Worm (Caenorhabditis elegans) whole organism, dauer: ENCODE data around the gene svop-1.

ENCODE experiments used
- unc-62 ChIP-seq: sonication (generic microtip); optimal IDR thresholded peaks from 2 replicates; lab custom pipeline; 2017; ENCODE audit warnings: missing biosample characterization, missing genetic modification reagents, missing genetic modification characterization

The svop-1 gene

ce11 chrIII:8885150-8885549 is at the start of gene svop-1:
svop-1 (minus strand) TSS chrIII:8885488.
- no peak for TF ChIP-seq unc-62 (GFP tag; lab: Kevin White, UChicago)

DNA sequence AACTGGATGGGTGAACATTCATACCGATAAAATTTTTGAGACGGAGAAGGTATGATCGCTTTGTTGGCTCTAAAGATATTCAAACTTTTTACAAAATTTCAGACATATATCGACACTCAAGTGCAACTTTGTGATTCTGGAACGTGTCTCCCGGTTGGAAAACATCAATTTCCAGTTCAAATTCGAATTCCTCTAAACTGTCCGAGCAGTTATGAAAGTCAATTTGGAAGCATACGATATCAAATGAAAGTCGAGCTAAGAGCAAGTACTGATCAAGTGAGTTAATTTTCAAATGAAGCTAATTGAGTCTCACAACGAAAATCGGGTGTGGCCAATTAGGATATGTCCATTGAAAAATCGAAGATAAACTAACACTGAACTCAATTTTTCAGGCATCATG is 49.1 kb upstream of the svop-1 start:
- no peak for TF ChIP-seq unc-62 (GFP tag; lab: Kevin White, UChicago)

ce11 chrIII:8933696-8934095 is 48.4 kb upstream of the svop-1 start:
- no peak for TF ChIP-seq unc-62 (GFP tag; lab: Kevin White, UChicago)

DNA sequence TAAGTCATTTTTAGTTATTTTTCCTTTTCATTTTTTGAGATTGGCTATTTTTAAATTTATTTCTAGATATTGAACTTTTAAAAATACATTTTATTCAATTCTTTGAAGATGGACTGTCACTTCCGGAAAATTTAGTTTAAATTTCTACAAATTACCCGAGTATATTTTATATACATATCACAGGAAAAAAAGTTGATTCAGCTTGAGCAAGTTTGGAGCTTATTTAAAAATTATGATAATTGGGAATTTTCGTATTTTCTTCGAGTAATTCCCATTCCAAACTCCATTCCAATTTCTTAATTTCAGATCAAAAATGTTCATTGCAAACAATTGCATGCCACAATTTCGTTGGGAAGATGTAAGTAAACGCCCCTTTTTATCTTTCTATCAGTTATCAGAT is 44.4 kb upstream of the svop-1 start, which contains the start of gene arrd-15:
arrd-15 (plus strand) TSS at position 301 of the 400 bp plus-strand sequence.
- TF ChIP-seq unc-62 (GFP tag; lab: Kevin White, UChicago) = no peak

DNA sequence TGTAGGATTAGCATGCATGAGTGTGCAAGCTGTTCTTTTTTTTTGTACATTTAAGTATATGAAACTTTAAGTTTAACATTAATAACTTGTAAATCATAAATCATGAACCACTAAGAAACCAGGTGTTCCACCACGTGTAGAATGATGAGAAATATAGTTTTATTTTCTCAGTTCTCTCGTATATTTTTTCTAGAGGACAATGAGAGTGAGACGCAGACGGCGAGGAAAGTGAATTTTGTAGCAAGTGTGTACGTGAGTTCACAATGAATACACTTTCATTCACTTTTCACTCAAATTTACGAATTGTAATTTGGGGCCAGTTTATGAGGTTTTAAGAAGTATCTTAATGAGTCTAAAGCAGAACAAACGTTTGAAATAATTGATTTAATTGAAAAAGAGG is 41.2 kb upstream of the svop-1 start:
- TF ChIP-seq unc-62 (GFP tag; lab: Kevin White, UChicago) = no peak

DNA sequence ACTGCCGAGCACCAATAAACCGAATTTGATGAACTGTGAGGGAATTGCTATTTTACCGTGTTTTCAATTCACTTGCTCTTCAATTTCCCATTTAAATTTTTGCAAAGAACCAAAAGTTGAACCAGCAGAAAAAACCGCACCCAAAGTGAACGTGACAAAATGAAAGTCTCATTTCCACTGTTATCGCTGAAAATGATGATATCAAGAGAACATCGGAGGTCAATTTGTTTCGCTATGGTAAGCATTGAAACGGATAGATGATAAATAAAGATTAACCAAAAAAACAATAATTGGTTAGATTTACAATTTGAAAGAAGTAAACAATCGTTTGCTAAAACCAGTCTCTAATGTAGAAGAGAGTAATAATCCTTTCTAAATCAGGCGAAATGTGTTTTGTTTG is 40.3 kb upstream of the svop-1 start:
- TF ChIP-seq unc-62 (GFP tag; lab: Kevin White, UChicago) = no peak

- TF ChIP-seq unc-62 (GFP tag; lab: Kevin White, UChicago) = no peak
Measured at ce11 chrIII:8923937-8924336, 38.6 kb upstream of the svop-1 start, which contains the start of gene ZK637.12. ZK637.12 (plus strand) TSS chrIII:8924237.

DNA sequence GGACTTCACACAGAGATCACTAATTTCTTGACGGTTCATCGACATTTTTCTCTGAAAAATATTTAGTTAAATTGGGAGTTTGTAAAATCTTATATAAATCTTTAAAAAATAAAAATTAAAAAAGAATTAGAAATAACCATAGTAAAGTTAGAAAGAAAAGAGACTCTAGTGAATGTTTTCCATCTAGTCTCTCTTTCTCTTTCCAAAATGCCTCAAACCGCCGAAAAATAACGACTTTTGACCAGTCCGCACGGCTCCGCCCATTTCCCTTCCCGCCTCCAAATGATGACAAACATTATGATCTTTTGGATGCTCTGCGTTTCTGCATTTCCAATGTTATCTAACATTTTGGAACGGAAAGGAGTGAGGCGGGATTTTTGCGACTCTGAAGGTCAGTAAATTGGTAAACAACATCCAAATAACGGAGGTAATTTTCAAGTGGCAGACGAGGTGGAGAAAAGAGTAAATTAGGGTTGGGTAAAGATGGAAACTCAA is 38.0 kb upstream of the svop-1 start, which contains the start of gene glb-1:
glb-1 (minus strand) TSS at position 51 of the 495 bp plus-strand sequence.
- no peak for TF ChIP-seq unc-62 (GFP tag; lab: Kevin White, UChicago)

DNA sequence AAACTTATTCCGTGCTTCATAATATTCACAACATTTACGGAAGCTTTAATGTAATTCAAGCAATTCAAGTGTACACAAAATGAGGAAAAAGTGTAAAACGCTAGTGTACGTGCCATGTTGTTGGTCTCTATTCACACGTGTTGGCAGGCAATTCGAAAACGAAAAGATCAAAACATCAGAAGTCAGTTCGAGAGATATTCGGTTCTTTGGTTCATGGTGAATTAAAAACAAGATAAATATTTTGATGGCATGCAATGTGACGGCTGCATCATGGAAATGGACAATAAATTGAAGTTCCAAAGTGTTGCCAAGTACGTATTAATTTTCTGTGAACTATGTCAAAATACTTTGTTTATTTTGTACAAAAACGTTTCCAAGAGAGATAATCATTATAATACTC is 36.8 kb upstream of the svop-1 start:
- no peak for TF ChIP-seq unc-62 (GFP tag; lab: Kevin White, UChicago)

ce11 chrIII:8919784-8920183 is 34.5 kb upstream of the svop-1 start, which contains the start of gene ZK637.15:
ZK637.15 (plus strand) TSS chrIII:8920084.
- TF ChIP-seq unc-62 (GFP tag; lab: Kevin White, UChicago) = no peak

- TF ChIP-seq unc-62 (GFP tag; lab: Kevin White, UChicago) = no peak
Measured at ce11 chrIII:8917879-8918381, 32.6 kb upstream of the svop-1 start, which contains the start of gene cdc-25.3. cdc-25.3 (minus strand) TSS chrIII:8917929.

DNA sequence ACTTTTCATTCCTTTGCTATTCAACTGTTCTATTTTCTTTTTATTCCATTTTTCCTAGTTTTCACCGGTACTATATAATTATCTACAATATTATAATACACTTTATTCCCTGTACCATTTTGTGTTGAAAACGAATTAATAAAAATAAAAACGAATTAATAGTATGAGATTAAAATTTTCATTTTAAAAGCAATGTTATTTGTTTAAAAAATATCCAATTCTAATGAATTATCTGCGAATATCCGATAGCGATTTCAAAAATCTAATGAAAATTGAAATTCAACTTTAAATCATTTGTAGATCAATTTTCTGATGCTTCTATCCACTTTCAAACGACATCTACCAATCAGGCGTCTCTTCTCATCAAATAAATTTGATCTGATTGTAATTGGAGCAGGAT is 28.2 kb upstream of the svop-1 start, which contains the start of gene trxr-2:
trxr-2 (plus strand) TSS at position 301 of the 400 bp plus-strand sequence.
- no peak for TF ChIP-seq unc-62 (GFP tag; lab: Kevin White, UChicago)

DNA sequence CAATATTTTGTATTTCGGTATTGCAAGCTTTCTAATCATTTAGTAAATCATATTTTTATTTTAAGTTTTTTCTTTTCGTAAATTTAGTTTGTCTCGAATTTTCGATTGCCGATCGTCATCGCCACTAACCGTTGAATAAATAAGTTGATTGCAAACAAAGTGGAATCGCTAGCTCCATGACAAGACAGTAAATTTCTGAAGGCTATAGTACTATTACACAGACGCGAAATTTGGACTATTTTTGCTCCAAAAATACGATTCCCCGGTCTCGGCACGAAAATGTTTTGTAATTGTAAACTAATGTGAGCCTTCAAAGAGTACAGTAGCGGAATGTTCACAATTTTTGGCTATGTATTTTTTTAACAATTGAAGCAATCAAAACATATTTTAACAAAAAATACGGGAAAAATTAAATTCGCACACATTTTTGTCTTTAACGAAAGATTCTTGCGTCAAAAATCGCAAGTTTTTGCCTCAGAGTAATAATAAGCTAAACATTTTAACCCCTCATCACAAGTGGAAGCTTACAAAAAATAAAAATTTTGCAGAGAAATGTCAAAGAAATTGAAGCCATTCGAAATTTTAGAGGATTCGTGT is 26.4 kb upstream of the svop-1 start, which contains the start of gene tpk-1:
tpk-1 (plus strand) TSS at position 547 of the 597 bp plus-strand sequence.
- TF ChIP-seq unc-62 (GFP tag; lab: Kevin White, UChicago) = no peak

ce11 chrIII:8910139-8910538 is 24.9 kb upstream of the svop-1 start:
- TF ChIP-seq unc-62 (GFP tag; lab: Kevin White, UChicago) = no peak

DNA sequence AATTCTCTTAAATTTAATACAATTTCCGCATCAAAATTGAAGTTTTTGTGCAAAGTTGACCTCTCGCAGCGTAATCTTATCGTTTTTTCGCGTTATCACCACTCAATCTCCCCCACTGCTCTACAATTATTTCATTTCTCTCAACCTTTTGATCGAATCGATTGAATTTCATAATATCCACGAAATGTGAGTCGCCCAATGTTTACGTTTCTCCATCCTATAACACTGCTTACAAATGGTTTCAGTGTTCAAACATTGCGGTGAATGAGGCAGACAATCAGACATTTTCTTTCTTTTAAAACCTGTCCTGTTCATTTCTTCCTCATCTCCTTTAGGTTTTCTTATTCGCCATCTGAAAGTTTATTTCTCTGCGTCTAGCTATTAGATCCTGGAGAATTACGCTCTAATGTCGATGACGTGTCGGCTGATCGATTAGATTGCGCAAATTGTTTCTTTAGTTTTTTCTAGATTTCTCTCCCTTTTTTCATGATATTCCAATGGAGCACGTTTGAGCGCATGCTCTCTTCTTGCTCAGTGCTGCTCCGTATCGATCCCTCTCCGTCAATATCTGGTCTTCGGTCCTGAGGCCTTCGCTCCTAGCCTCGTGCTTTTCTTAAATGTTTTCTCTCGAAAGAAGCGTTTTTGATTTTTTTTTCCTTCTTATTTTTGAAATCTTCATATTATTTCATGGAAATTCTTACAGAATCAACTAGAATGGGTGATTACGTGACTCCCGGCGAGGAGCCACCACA is 19.8 kb upstream of the svop-1 start, which contains the start of gene unc-32:
unc-32 (plus strand) TSS at position 702 of the 752 bp plus-strand sequence.
- TF ChIP-seq unc-62 (GFP tag; lab: Kevin White, UChicago) = no peak

DNA sequence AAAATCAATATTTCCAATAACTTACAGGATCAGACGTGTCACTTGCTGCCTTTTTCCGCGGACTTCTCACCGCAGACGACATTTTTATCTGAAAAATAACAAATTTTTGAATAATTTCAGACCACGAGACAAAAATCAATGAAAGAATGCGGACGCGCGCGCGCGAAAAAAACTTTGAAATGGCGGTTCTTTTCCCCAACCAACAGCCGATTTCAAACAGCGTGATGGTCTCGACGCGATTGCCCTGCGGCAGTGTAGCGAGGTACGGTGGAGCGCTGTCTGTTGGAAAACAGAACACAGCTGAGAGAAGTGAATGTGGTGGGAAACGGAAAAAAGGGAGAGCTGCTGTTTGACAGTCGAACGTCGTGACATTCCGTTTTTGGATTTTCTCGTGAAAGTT is 18.8 kb upstream of the svop-1 start, which contains the start of gene lin-9:
lin-9 (minus strand) TSS at position 88 of the 400 bp plus-strand sequence.
- TF ChIP-seq unc-62 (GFP tag; lab: Kevin White, UChicago) = no peak
